Worm (Caenorhabditis elegans) whole organism, L3 larva: Measurements from ENCODE around the gene C49A9.3.
A peak's percentile ranks its signal among the peaks of the same experiment; 100 is the strongest.

ENCODE experiments used
- R02D3.7 ChIP-seq: fragments of 150-350 bp; optimal IDR thresholded peaks from 2 replicates; lab custom pipeline; 2014; ENCODE audit warnings: missing biosample characterization, missing genetic modification characterization
- aly-2 ChIP-seq: fragments of 150-350 bp; optimal IDR thresholded peaks from 2 replicates; lab custom pipeline; 2014; ENCODE audit warnings: missing biosample characterization, missing genetic modification characterization
- ama-1 ChIP-seq: fragments of 150-350 bp; optimal IDR thresholded peaks from 2 replicates; lab custom pipeline; 2018
- ceh-82 ChIP-seq: fragments of 150-350 bp; optimal IDR thresholded peaks from 2 replicates; lab custom pipeline; 2014; ENCODE audit warnings: missing biosample characterization, missing genetic modification characterization
- ceh-9 ChIP-seq: sonication (generic microtip); optimal IDR thresholded peaks from 2 replicates; lab custom pipeline; 2018; ENCODE audit warnings: missing biosample characterization, missing genetic modification characterization
- daf-12 ChIP-seq: fragments of 150-350 bp; optimal IDR thresholded peaks from 2 replicates; lab custom pipeline; 2014; ENCODE audit warnings: missing biosample characterization, missing genetic modification reagents, missing genetic modification characterization
- egl-27 ChIP-seq: sonication (generic microtip); optimal IDR thresholded peaks from 4 replicates; lab custom pipeline; 2017; ENCODE audit warnings: missing biosample characterization, missing genetic modification reagents, missing genetic modification characterization
- egl-5 ChIP-seq: fragments of 150-350 bp; optimal IDR thresholded peaks from 2 replicates; lab custom pipeline; 2017; ENCODE audit warnings: missing biosample characterization, missing genetic modification reagents, missing genetic modification characterization, inconsistent platforms
- elt-2 ChIP-seq: sonication (generic microtip); optimal IDR thresholded peaks from 2 replicates; lab custom pipeline; 2016; ENCODE audit warnings: missing genetic modification reagents, mild to moderate bottlenecking, missing genetic modification characterization, missing compliant biosample characterization
- fkh-10 ChIP-seq: sonication (generic microtip); optimal IDR thresholded peaks from 2 replicates; lab custom pipeline; 2017; ENCODE audit warnings: missing biosample characterization, missing genetic modification reagents, missing genetic modification characterization
- jun-1 ChIP-seq: fragments of 150-350 bp; optimal IDR thresholded peaks from 2 replicates; lab custom pipeline; 2014; ENCODE audit warnings: missing biosample characterization, missing genetic modification reagents, missing genetic modification characterization
- mdl-1 ChIP-seq: fragments of 150-350 bp; optimal IDR thresholded peaks from 2 replicates; lab custom pipeline; 2014; ENCODE audit warnings: missing biosample characterization, missing genetic modification characterization
- mml-1 ChIP-seq: fragments of 150-350 bp; sonication (generic microtip); optimal IDR thresholded peaks from 3 replicates; lab custom pipeline; 2014; ENCODE audit warnings: missing biosample characterization, missing genetic modification characterization
- nhr-11 ChIP-seq: fragments of 150-350 bp; optimal IDR thresholded peaks from 2 replicates; lab custom pipeline; 2014; ENCODE audit warnings: missing biosample characterization, missing genetic modification characterization
- nhr-23 ChIP-seq: fragments of 150-350 bp; optimal IDR thresholded peaks from 2 replicates; lab custom pipeline; 2014; ENCODE audit warnings: missing biosample characterization, missing genetic modification reagents, missing genetic modification characterization
- nhr-237 ChIP-seq: fragments of 150-350 bp; optimal IDR thresholded peaks from 2 replicates; lab custom pipeline; 2014; ENCODE audit warnings: missing biosample characterization, missing genetic modification characterization
- nhr-28 ChIP-seq: fragments of 150-350 bp; optimal IDR thresholded peaks from 2 replicates; lab custom pipeline; 2014; ENCODE audit warnings: missing biosample characterization, missing genetic modification characterization
- nhr-76 ChIP-seq: fragments of 150-350 bp; sonication (generic microtip); optimal IDR thresholded peaks from 5 replicates; lab custom pipeline; 2014; ENCODE audit warnings: missing biosample characterization, missing genetic modification characterization
- nhr-77 ChIP-seq: fragments of 150-350 bp; optimal IDR thresholded peaks from 2 replicates; lab custom pipeline; 2014; ENCODE audit warnings: missing biosample characterization, missing genetic modification characterization
- pha-4 ChIP-seq: fragments of 150-350 bp; optimal IDR thresholded peaks from 2 replicates; lab custom pipeline; 2014; ENCODE audit warnings: missing biosample characterization, missing genetic modification reagents, missing genetic modification characterization
- pqm-1 ChIP-seq: fragments of 150-350 bp; optimal IDR thresholded peaks from 2 replicates; lab custom pipeline; 2017; ENCODE audit warnings: missing biosample characterization, missing genetic modification characterization, inconsistent platforms
- skn-1 ChIP-seq: fragments of 150-350 bp; optimal IDR thresholded peaks from 2 replicates; lab custom pipeline; 2014; ENCODE audit warnings: missing biosample characterization, missing genetic modification characterization
- snpc-4 ChIP-seq: fragments of 150-350 bp; optimal IDR thresholded peaks from 2 replicates; lab custom pipeline; 2014; ENCODE audit warnings: missing biosample characterization, missing genetic modification characterization
- unc-39 ChIP-seq: sonication (generic microtip); optimal IDR thresholded peaks from 4 replicates; lab custom pipeline; 2017; ENCODE audit warnings: missing biosample characterization, missing genetic modification characterization
- unc-62 ChIP-seq: fragments of 150-350 bp; sonication (generic microtip); optimal IDR thresholded peaks from 4 replicates; lab custom pipeline; 2014; ENCODE audit warnings: missing biosample characterization, missing genetic modification reagents, missing genetic modification characterization
- ztf-11 ChIP-seq: fragments of 150-350 bp; optimal IDR thresholded peaks from 2 replicates; lab custom pipeline; 2014; ENCODE audit warnings: missing biosample characterization, missing genetic modification characterization

The C49A9.3 gene

ce11 chrIV:6209337-6209736 is 12.6 kb upstream of the C49A9.3 start:
- TF ChIP-seq nhr-11 (no peak), pha-4 (tag; lab: Kevin White, UChicago) (peak; percentile 63)

ce11 chrIV:6210574-6210973 is 11.3 kb upstream of the C49A9.3 start, which contains the start of the genes ugt-24 and C49A9.6:
ugt-24 (minus strand) TSS chrIV:6210720.
C49A9.6 (plus strand) TSS chrIV:6210936.
- TF ChIP-seq ceh-82 (no peak), nhr-11 (no peak), pha-4 (tag; lab: Kevin White, UChicago) (peak; percentile 66), pqm-1 (tag; lab: Kevin White, UChicago) (peak; percentile 59), elt-2 (peak; percentile 71)
- TF ChIP-seq, all 47 proteins: peak for 3

- TF ChIP-seq mdl-1 (tag; lab: Kevin White, UChicago) (no peak), skn-1 (tag; lab: Kevin White, UChicago) (no peak), elt-2 (peak; percentile 37), ama-1 (no peak)
These were observed 8.5 kb upstream of the C49A9.3 start, which contains the start of gene C49A9.5 for ce11 chrIV:6213403-6213802. C49A9.5 (plus strand) TSS chrIV:6213673.

ce11 chrIV:6217066-6217465 is 4.8 kb upstream of the C49A9.3 start, which contains the start of gene C49A9.9:
C49A9.9 (plus strand) TSS chrIV:6217372.
- TF ChIP-seq unc-62 (GFP tag; lab: Kevin White, UChicago) (no peak), pha-4 (tag; lab: Kevin White, UChicago) (peak; percentile 45), pqm-1 (tag; lab: Kevin White, UChicago) (peak; percentile 58), elt-2 (peak; percentile 56), egl-5 (tag; lab: Kevin White, UChicago) (no peak), nhr-77 (no peak), jun-1 (tag; lab: Kevin White, UChicago) (no peak)

- TF ChIP-seq aly-2: no peak
- TF ChIP-seq ztf-11 (tag; lab: Kevin White, UChicago): no peak
- no peak for TF ChIP-seq mml-1 (tag; lab: Kevin White, UChicago)
- no peak for TF ChIP-seq ceh-82
- TF ChIP-seq nhr-237 (tag; lab: Kevin White, UChicago): no peak
- no peak for TF ChIP-seq ceh-9 (tag; lab: Kevin White, UChicago)
These were observed 4.4 kb upstream of the C49A9.3 start for ce11 chrIV:6217503-6217902.

- TF ChIP-seq elt-2: peak; percentile 73
- TF ChIP-seq nhr-28 (tag; lab: Kevin White, UChicago): no peak
- no peak for TF ChIP-seq pha-4 (tag; lab: Kevin White, UChicago)
- TF ChIP-seq nhr-23 (tag; lab: Kevin White, UChicago): no peak
- TF ChIP-seq unc-62 (GFP tag; lab: Kevin White, UChicago): no peak
- TF ChIP-seq pqm-1 (tag; lab: Kevin White, UChicago): peak; percentile 39
- TF ChIP-seq ama-1: no peak
- TF ChIP-seq nhr-76 (tag; lab: Kevin White, UChicago): no peak
- no peak for TF ChIP-seq nhr-11
- no peak for TF ChIP-seq ztf-11 (tag; lab: Kevin White, UChicago)
- no peak for TF ChIP-seq ceh-82
- no peak for TF ChIP-seq fkh-10 (GFP tag; lab: Kevin White, UChicago)
- TF ChIP-seq mml-1 (tag; lab: Kevin White, UChicago): no peak
These were observed 2.5 kb upstream of the C49A9.3 start, which contains the start of gene C49A9.4 for ce11 chrIV:6219429-6219828. C49A9.4 (plus strand) TSS chrIV:6219693.

- peak; percentile 29 for TF ChIP-seq elt-2
These were observed 1.7 kb upstream of the C49A9.3 start for ce11 chrIV:6220142-6220541.

- TF ChIP-seq daf-12 (tag; lab: Kevin White, UChicago) (no peak), snpc-4 (tag; lab: Kevin White, UChicago) (no peak), elt-2 (peak; percentile 16), unc-39 (tag; lab: Kevin White, UChicago) (no peak), egl-27 (tag; lab: Kevin White, UChicago) (no peak), R02D3.7 (tag; lab: Kevin White, UChicago) (no peak), nhr-237 (tag; lab: Kevin White, UChicago) (no peak)
These were observed 3.3 kb downstream of the C49A9.3 start, which contains the start of gene C49A9.2 for ce11 chrIV:6225143-6225542. C49A9.2 (plus strand) TSS chrIV:6225443.
